Fruit fly (Drosophila melanogaster) whole organism, adult: ENCODE results near the gene CG3436.

Experiments used
- CG1620 ChIP-seq: fragments of 200-800 bp; sonication (Bioruptor generic); optimal IDR thresholded peaks from 2 replicates; lab custom pipeline; 2016; ENCODE audit warnings: missing biosample characterization, missing genetic modification characterization
- CG33017 ChIP-seq: fragments of 200-800 bp; sonication (Bioruptor generic); optimal IDR thresholded peaks from 2 replicates; lab custom pipeline; 2018; ENCODE audit warnings: missing biosample characterization, mild to moderate bottlenecking, missing genetic modification characterization, moderate library complexity
- CG7045 ChIP-seq: fragments of 200-800 bp; sonication (Bioruptor generic); optimal IDR thresholded peaks from 2 replicates; lab custom pipeline; 2017; ENCODE audit warnings: missing biosample characterization, mild to moderate bottlenecking, missing genetic modification characterization
- Clk ChIP-seq: fragments of 200-800 bp; sonication (Bioruptor generic); optimal IDR thresholded peaks from 2 replicates; lab custom pipeline; 2017; ENCODE audit warnings: missing biosample characterization, missing genetic modification characterization
- bab1 ChIP-seq: fragments of 200-800 bp; sonication (Bioruptor generic); optimal IDR thresholded peaks from 3 replicates; lab custom pipeline; 2019; ENCODE audit warnings: missing biosample characterization, mild to moderate bottlenecking, missing genetic modification characterization, moderate library complexity
- cic ChIP-seq: fragments of 200-800 bp; sonication (Bioruptor generic); optimal IDR thresholded peaks from 2 replicates; lab custom pipeline; 2017; ENCODE audit warnings: missing biosample characterization, mild to moderate bottlenecking, missing genetic modification characterization, moderate library complexity
- kay ChIP-seq: fragments of 200-800 bp; sonication (Bioruptor generic); peaks from one replicate; lab custom pipeline; 2016; ENCODE audit warnings: missing biosample characterization, missing genetic modification characterization, borderline replicate concordance
- ovo ChIP-seq: fragments of 200-800 bp; sonication (Bioruptor generic); optimal IDR thresholded peaks from 2 replicates; lab custom pipeline; 2016; ENCODE audit warnings: missing biosample characterization, missing genetic modification characterization
- pad ChIP-seq: fragments of 200-800 bp; sonication (Bioruptor generic); optimal IDR thresholded peaks from 3 replicates; lab custom pipeline; 2017; ENCODE audit warnings: missing biosample characterization, missing genetic modification characterization, mild to moderate bottlenecking, moderate library complexity, missing genetic modification reagents
- tj ChIP-seq: fragments of 200-800 bp; sonication (Bioruptor generic); optimal IDR thresholded peaks from 3 replicates; lab custom pipeline; 2017; ENCODE audit warnings: missing biosample characterization, mild to moderate bottlenecking, missing genetic modification characterization, moderate library complexity
- toe ChIP-seq: fragments of 200-800 bp; sonication (Bioruptor generic); optimal IDR thresholded peaks from 2 replicates; lab custom pipeline; 2016; ENCODE audit warnings: missing biosample characterization, missing genetic modification characterization

dm6 chr2L:123007-123327 is 32.9 kb upstream of the CG3436 start:
- TF ChIP-seq bab1 (GFP tag; lab: Kevin White, UChicago) (no peak), cic (no peak), Clk (GFP tag; lab: Kevin White, UChicago) (no peak), CG7045 (GFP tag; lab: Kevin White, UChicago) (no peak), CG33017 (tag; lab: Kevin White, UChicago) (no peak), pad (GFP tag; lab: Kevin White, UChicago) (no peak), kay (GFP tag; lab: Kevin White, UChicago) (peak; percentile 66), toe (GFP tag; lab: Kevin White, UChicago) (no peak), tj (GFP tag; lab: Kevin White, UChicago) (no peak), ovo (GFP tag; lab: Kevin White, UChicago) (no peak), CG1620 (GFP tag; lab: Kevin White, UChicago) (no peak)
